Worm (Caenorhabditis elegans): ENCODE measurements around the gene eat-4.

DNA sequence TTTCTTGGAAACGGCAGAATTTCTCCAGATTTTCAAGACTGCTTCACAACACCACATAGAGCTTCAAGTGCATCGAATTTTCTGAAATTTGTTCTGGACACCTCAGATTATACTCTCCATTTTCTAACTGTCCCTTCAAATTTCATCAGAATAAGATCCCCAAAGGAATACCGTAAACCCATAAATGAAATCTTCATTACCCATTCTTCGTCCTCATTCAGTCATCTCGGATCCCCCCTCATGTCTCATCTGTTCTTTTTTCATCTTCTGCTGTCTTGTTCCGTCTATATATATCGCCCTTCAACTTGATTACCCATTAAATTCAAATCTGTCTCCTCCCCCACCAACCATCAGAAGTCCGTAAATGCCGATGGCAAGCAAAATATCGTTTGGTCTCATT lies 22.6 kb upstream of the eat-4 start:
- TF ChIP-seq snpc-4 (tag; optimal IDR thresholded peaks at IDR 0.05) = no peak
- TF ChIP-seq unc-39 (tag; optimal IDR thresholded peaks at IDR 0.05) = no peak
- no peak for TF ChIP-seq hlh-1 (tag; optimal IDR thresholded peaks at IDR 0.05)
- no peak for TF ChIP-seq flh-1 (GFP tag; optimal IDR thresholded peaks at IDR 0.05)
- TF ChIP-seq unc-62 (GFP tag; optimal IDR thresholded peaks at IDR 0.05) = no peak
- no peak for TF ChIP-seq nhr-237 (tag; optimal IDR thresholded peaks at IDR 0.05)
- no peak for TF ChIP-seq nhr-28 (tag; optimal IDR thresholded peaks at IDR 0.05)
- no peak for TF ChIP-seq pha-4 (tag; optimal IDR thresholded peaks at IDR 0.05)
- TF ChIP-seq nhr-12 (tag; optimal IDR thresholded peaks at IDR 0.05) = no peak
- no peak for TF ChIP-seq mep-1 (tag; optimal IDR thresholded peaks at IDR 0.05)
- TF ChIP-seq blmp-1 (tag; optimal IDR thresholded peaks at IDR 0.05) = no peak
- TF ChIP-seq mab-5 (tag; optimal IDR thresholded peaks at IDR 0.05) = no peak
- no peak for TF ChIP-seq lsy-2 (tag; optimal IDR thresholded peaks at IDR 0.05)
- TF ChIP-seq ces-1 (GFP tag; optimal IDR thresholded peaks at IDR 0.05) = no peak

Data from whole organism, mixed stage, embryonic.